Fruit fly (Drosophila melanogaster): Measurements from ENCODE around the gene comm3.

comm3 gene

dm6 chr3L:15689518-15689917 lies 42.0 kb upstream of the comm3 start (continued):
- no peak for TF ChIP-seq sna (GFP tag; IDR thresholded peaks at IDR 0.05; ENCODE audit: partially characterized antibody)
- TF ChIP-seq CG7839 (tag; optimal IDR thresholded peaks at IDR 0.05): no peak
- TF ChIP-seq CG3838 (GFP tag; optimal IDR thresholded peaks at IDR 0.05): no peak
- no peak for TF ChIP-seq CG4404 (GFP tag; IDR thresholded peaks at IDR 0.05)
- TF ChIP-seq Ets97D (GFP tag; optimal IDR thresholded peaks at IDR 0.05): no peak
- peak; percentile 17 for TF ChIP-seq Fer3 (tag; optimal IDR thresholded peaks at IDR 0.05)
- TF ChIP-seq tll (GFP tag; optimal IDR thresholded peaks at IDR 0.05): no peak
- no peak for TF ChIP-seq CG14860 (GFP tag; IDR thresholded peaks at IDR 0.05; ENCODE audit: partially characterized antibody)
- TF ChIP-seq stwl (tag; optimal IDR thresholded peaks at IDR 0.05): no peak
- TF ChIP-seq MTF-1 (GFP tag; optimal IDR thresholded peaks at IDR 0.05; ENCODE audit: borderline replicate concordance): no peak
- TF ChIP-seq CG17912 (GFP tag; optimal IDR thresholded peaks at IDR 0.05): no peak
- no peak for TF ChIP-seq gsb-n (tag; optimal IDR thresholded peaks at IDR 0.05)
- TF ChIP-seq Mad (GFP tag; optimal IDR thresholded peaks at IDR 0.05): no peak
- no peak for TF ChIP-seq toy (GFP tag; IDR thresholded peaks at IDR 0.05)
- TF ChIP-seq schlank (tag; optimal IDR thresholded peaks at IDR 0.05): peak; percentile 29
- no peak for TF ChIP-seq Mes4 (GFP tag; optimal IDR thresholded peaks at IDR 0.05)
- TF ChIP-seq Hr51 (GFP tag; optimal IDR thresholded peaks at IDR 0.05): no peak
- no peak for TF ChIP-seq CG8388 (GFP tag; optimal IDR thresholded peaks at IDR 0.05)
- TF ChIP-seq CG2129 (GFP tag; IDR thresholded peaks at IDR 0.05; ENCODE audit: partially characterized antibody): no peak
- TF ChIP-seq ranshi (GFP tag; IDR thresholded peaks at IDR 0.05): no peak
- TF ChIP-seq lab (GFP tag; optimal IDR thresholded peaks at IDR 0.05): peak; percentile 47
- no peak for TF ChIP-seq CG11723 (GFP tag; optimal IDR thresholded peaks at IDR 0.05)
- no peak for TF ChIP-seq CG10274 (GFP tag; optimal IDR thresholded peaks at IDR 0.05)
- peak; percentile 28 for TF ChIP-seq CrebB (tag; optimal IDR thresholded peaks at IDR 0.05)

DNA sequence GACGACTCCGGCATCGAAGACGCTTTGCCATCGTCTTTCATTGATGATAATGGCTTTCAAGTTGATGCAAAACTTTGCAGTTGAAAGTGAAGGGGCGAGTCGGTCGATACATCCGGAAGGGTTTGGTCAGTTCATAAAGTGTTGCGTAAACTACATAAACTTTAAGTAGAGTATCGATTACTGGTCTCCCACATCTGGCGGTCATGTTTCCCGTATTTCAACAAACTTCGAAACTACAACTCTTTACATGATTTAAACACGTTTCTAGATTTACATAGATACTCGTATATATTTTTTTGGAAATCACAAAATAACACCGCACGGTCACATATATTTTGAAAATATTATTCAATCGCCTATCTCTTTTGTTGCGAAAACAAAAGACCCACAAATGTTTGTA lies 40.2 kb upstream of the comm3 start, which contains the start of gene CG34452:
Gene CG34452 (minus strand): TSS at position 101 of the 400 bp plus-strand sequence.
- TF ChIP-seq CG3163 (GFP tag; optimal IDR thresholded peaks at IDR 0.05) (no peak), CG17385 (GFP tag; optimal IDR thresholded peaks at IDR 0.05) (no peak), CG9817 (tag; optimal IDR thresholded peaks at IDR 0.05) (no peak), CG7372 (GFP tag; IDR thresholded peaks at IDR 0.05) (no peak), ase (GFP tag; IDR thresholded peaks at IDR 0.05) (no peak), CG10274 (GFP tag; optimal IDR thresholded peaks at IDR 0.05) (no peak), z (GFP tag; IDR thresholded peaks at IDR 0.05) (no peak)

DNA sequence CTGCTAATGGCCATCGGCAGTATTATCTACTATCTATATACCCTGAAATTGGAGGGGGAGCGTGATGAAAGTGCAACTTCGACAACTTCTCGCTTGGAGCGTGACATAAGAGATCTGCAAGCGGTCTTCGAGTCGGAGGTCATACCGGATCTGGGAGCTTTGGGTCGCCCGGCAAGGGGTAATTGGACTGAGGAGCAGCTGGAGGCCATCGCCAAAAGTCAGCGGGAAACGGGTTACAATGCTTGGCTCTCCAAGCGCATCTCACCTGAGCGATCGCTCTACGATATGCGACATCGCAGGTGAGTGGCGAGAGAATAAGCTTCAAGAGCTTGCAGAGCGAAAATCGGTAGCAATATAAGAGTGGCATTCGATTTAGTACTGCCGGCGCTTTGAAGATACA lies 36.5 kb upstream of the comm3 start:
- TF ChIP-seq stc (GFP tag; IDR thresholded peaks at IDR 0.05): 0 out of 2 replicates have a peak, but pooled peaks have one; percentile 14
- peak in 1 of 2 experiments; percentile 56 for TF ChIP-seq Hr78 (GFP tag; optimal IDR thresholded peaks at IDR 0.05)
- TF ChIP-seq CG12769 (tag; optimal IDR thresholded peaks at IDR 0.05): peak; percentile 85
- peak; percentile 9 for TF ChIP-seq ftz-f1 (GFP tag; optimal IDR thresholded peaks at IDR 0.05)
- no peak for TF ChIP-seq CG1832 (GFP tag; optimal IDR thresholded peaks at IDR 0.05)
- peak; percentile 74; the same call in 1 of the 4 replicates for TF ChIP-seq chinmo (GFP tag; IDR thresholded peaks at IDR 0.05; ENCODE audit: partially characterized antibody)
- peak; percentile 41; the same call in 1 of the 2 replicates for TF ChIP-seq ara (GFP tag; IDR thresholded peaks at IDR 0.05)
- TF ChIP-seq zfh1 (GFP tag; IDR thresholded peaks at IDR 0.05): no peak
- no peak for TF ChIP-seq odd (GFP tag; optimal IDR thresholded peaks at IDR 0.05)
- 0 out of 3 replicates have a peak, but pooled peaks have one; percentile 25 for TF ChIP-seq so (GFP tag; IDR thresholded peaks at IDR 0.05)
- peak in 1 of 2 experiments; percentile 38 for TF ChIP-seq Pdp1 (GFP tag; optimal IDR thresholded peaks at IDR 0.05)
- 0 out of 3 replicates have a peak, but pooled peaks have one; percentile 24 for TF ChIP-seq CG34422 (GFP tag; IDR thresholded peaks at IDR 0.05)
- TF ChIP-seq Trl (optimal IDR thresholded peaks at IDR 0.05): peak; percentile 40 to 51
- no peak for TF ChIP-seq Trl (GFP tag; optimal IDR thresholded peaks at IDR 0.05)
- TF ChIP-seq knrl (GFP tag; IDR thresholded peaks at IDR 0.05; ENCODE audit: partially characterized antibody): 0 out of 3 replicates have a peak, but pooled peaks have one; percentile 29
- no peak for TF ChIP-seq fu2 (GFP tag; optimal IDR thresholded peaks at IDR 0.05)
- peak; percentile 5 for TF ChIP-seq sens (GFP tag)
